Fruit fly (Drosophila melanogaster): ENCODE measurements around the gene Naa60.

Naa60 gene

DNA sequence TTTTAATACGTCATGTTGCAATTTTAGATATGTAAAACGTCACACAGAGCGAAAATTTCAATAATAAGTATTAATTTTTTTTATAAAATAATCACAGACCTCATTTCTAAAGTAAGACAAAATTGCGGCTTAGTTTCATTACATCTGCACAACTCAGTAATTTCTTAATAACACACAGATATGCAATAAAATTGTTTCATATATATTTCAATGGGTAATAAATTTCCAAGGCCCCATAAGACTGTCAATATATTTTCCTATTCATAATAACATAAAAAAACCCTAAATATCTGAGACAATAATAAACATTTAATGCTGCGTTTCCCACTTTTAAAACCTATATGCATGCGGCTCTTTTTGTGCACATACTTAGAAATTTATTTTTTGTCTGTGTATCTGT, 31.0 kb upstream of the Naa60 start (continued):
- TF ChIP-seq CG11902 (GFP tag; optimal IDR thresholded peaks at IDR 0.05) (no peak), fd85E (GFP tag; optimal IDR thresholded peaks at IDR 0.05) (no peak), Lpt (GFP tag; optimal IDR thresholded peaks at IDR 0.05) (no peak), OdsH (GFP tag; optimal IDR thresholded peaks at IDR 0.05) (peak; percentile 55), topi (GFP tag; optimal IDR thresholded peaks at IDR 0.05) (no peak), dac (GFP tag; optimal IDR thresholded peaks at IDR 0.05) (no peak), Hr38 (GFP tag; optimal IDR thresholded peaks at IDR 0.05) (no peak), CG6792 (GFP tag; optimal IDR thresholded peaks at IDR 0.05) (no peak), CG6163 (GFP tag; IDR thresholded peaks at IDR 0.05) (0 out of 3 replicates have a peak, but pooled peaks have one; percentile 32), CG7368 (GFP tag; optimal IDR thresholded peaks at IDR 0.05) (no peak), acj6 (GFP tag; optimal IDR thresholded peaks at IDR 0.05) (peak; percentile 47), fd59A (GFP tag; optimal IDR thresholded peaks at IDR 0.05) (no peak), CG3032 (tag; optimal IDR thresholded peaks at IDR 0.05) (peak; percentile 41), CG34406 (GFP tag; optimal IDR thresholded peaks at IDR 0.05) (peak; percentile 33), Ets21C (GFP tag; optimal IDR thresholded peaks at IDR 0.05) (no peak), ss (GFP tag; optimal IDR thresholded peaks at IDR 0.05) (no peak), CG16779 (tag; optimal IDR thresholded peaks at IDR 0.05) (no peak), CG31627 (GFP tag; optimal IDR thresholded peaks at IDR 0.05) (no peak), achi (GFP tag; optimal IDR thresholded peaks at IDR 0.05) (peak; percentile 48), CG11762 (GFP tag; optimal IDR thresholded peaks at IDR 0.05; ENCODE audit: insufficient read depth) (peak; percentile 9), Hr4 (GFP tag; optimal IDR thresholded peaks at IDR 0.05) (peak; percentile 71), CG10631 (GFP tag; optimal IDR thresholded peaks at IDR 0.05) (peak; percentile 47), CG10669 (GFP tag; optimal IDR thresholded peaks at IDR 0.05) (no peak), Eip93F (GFP tag; optimal IDR thresholded peaks at IDR 0.05) (no peak), CG9139 (GFP tag; optimal IDR thresholded peaks at IDR 0.05) (no peak), CG1621 (tag; optimal IDR thresholded peaks at IDR 0.05) (no peak), Ets96B (tag; optimal IDR thresholded peaks at IDR 0.05) (peak; percentile 21), Eip75B (GFP tag; optimal IDR thresholded peaks at IDR 0.05) (peak; percentile 21), CG8119 (GFP tag; IDR thresholded peaks at IDR 0.05) (peak; percentile 45; the same call in 1 of the 3 replicates)

DNA sequence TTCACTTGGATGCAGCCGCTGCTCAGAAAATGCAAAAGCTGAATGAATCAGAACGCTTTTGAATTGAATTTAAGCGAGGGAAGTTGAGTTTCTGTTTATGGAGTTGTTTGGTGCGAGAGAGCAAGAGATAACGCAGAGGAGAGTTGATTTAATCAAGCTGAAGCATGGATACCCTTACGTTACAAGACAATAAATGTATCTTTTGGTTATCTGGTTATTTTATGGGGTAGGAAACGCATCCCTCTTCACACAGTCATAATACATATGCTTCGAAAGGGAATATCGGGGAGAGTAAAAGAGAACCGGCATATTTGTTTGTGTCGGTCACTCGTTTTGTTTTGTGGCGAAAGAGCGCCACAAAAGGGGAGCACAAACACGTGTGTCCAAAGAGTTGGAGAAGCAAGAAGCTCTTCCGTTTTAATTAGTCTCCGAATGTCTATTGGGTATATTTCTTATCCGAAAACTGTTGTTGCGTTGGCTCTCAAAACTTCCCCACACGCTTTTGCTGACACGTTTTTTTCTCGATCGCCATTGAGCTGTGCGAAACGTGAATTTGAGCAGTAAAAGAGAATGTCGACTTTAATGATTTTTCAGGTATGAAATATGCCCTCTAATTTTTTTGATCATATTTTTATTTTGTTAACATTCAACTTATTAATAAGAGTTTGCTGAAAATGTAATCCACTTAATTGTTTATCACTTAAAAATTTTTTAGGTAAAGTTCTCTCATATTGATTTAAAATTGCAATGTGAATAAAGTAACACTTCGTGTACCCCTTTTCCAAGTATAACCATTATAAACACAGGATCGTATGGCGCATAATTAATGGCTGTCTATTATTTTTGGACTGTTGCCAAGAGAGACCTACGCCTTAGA, 29.8 kb upstream of the Naa60 start, which contains the start of gene Prps:
Gene Prps (minus strand): TSS at position 51 of the 877 bp plus-strand sequence.
- TF ChIP-seq Hr39 (GFP tag; optimal IDR thresholded peaks at IDR 0.05), result peak; percentile 82
- peak; percentile 90 for TF ChIP-seq cyc (GFP tag; optimal IDR thresholded peaks at IDR 0.05)
- TF ChIP-seq CG8632 (GFP tag; optimal IDR thresholded peaks at IDR 0.05), result peak; percentile 83
- peak; percentile 83 for TF ChIP-seq acj6 (GFP tag; optimal IDR thresholded peaks at IDR 0.05)
- peak; percentile 72 for TF ChIP-seq CG11294 (GFP tag; IDR thresholded peaks at IDR 0.05)
- TF ChIP-seq salr (GFP tag; optimal IDR thresholded peaks at IDR 0.05), result peak in 1 of 2 experiments; percentile 63
- TF ChIP-seq eg (GFP tag; IDR thresholded peaks at IDR 0.05), result peak; percentile 88
- peak; percentile 81 for TF ChIP-seq fd85E (GFP tag; optimal IDR thresholded peaks at IDR 0.05)
- TF ChIP-seq Eip75B (GFP tag; optimal IDR thresholded peaks at IDR 0.05), result peak; percentile 91
- TF ChIP-seq lz (GFP tag; optimal IDR thresholded peaks at IDR 0.05), result peak; percentile 86
- peak; percentile 84 for TF ChIP-seq Ets96B (tag; optimal IDR thresholded peaks at IDR 0.05)
- no peak for TF ChIP-seq CG6276 (GFP tag; optimal IDR thresholded peaks at IDR 0.05)
- peak; percentile 71 for TF ChIP-seq Gug (GFP tag; IDR thresholded peaks at IDR 0.05)
- TF ChIP-seq CG7368 (GFP tag; optimal IDR thresholded peaks at IDR 0.05), result peak; percentile 89
- TF ChIP-seq Eip93F (GFP tag; optimal IDR thresholded peaks at IDR 0.05), result peak; percentile 83
- peak; percentile 79 for TF ChIP-seq CG3032 (tag; optimal IDR thresholded peaks at IDR 0.05)
- peak; percentile 24 for TF ChIP-seq dac (GFP tag; optimal IDR thresholded peaks at IDR 0.05)
- TF ChIP-seq Eip78C (GFP tag), result peak; percentile 96
- peak; percentile 90 for TF ChIP-seq CG6163 (GFP tag; IDR thresholded peaks at IDR 0.05)
- TF ChIP-seq CG34406 (GFP tag; optimal IDR thresholded peaks at IDR 0.05), result peak; percentile 73
- TF ChIP-seq fkh (GFP tag; optimal IDR thresholded peaks at IDR 0.05), result peak; percentile 23
- peak; percentile 85 for TF ChIP-seq Smox (GFP tag; optimal IDR thresholded peaks at IDR 0.05)
- peak; percentile 82 for TF ChIP-seq CG10669 (GFP tag; optimal IDR thresholded peaks at IDR 0.05)
- peak; percentile 83 for TF ChIP-seq CG15336 (GFP tag; IDR thresholded peaks at IDR 0.05)
- peak; percentile 68 for TF ChIP-seq CG11902 (GFP tag; optimal IDR thresholded peaks at IDR 0.05)
- peak; percentile 94 for TF ChIP-seq svp (GFP tag)
- TF ChIP-seq topi (GFP tag; optimal IDR thresholded peaks at IDR 0.05), result peak; percentile 91
- peak; percentile 67 for TF ChIP-seq spab (GFP tag; optimal IDR thresholded peaks at IDR 0.05)
- TF ChIP-seq CG8319 (GFP tag; optimal IDR thresholded peaks at IDR 0.05), result peak; percentile 70
- TF ChIP-seq CG8119 (GFP tag; IDR thresholded peaks at IDR 0.05), result peak; percentile 78; the same call in 2 of the 3 replicates
- peak; percentile 83 for TF ChIP-seq OdsH (GFP tag; optimal IDR thresholded peaks at IDR 0.05)
- peak; percentile 77 for TF ChIP-seq Ets21C (GFP tag; optimal IDR thresholded peaks at IDR 0.05)
- peak; percentile 88 for TF ChIP-seq Hr4 (GFP tag; optimal IDR thresholded peaks at IDR 0.05)
- TF ChIP-seq CG32006 (GFP tag; optimal IDR thresholded peaks at IDR 0.05), result peak; percentile 70
- TF ChIP-seq achi (GFP tag; optimal IDR thresholded peaks at IDR 0.05), result peak; percentile 78

Measured in whole organism, prepupa.